Fruit fly (Drosophila melanogaster) whole organism, embryonic: Measurements from ENCODE around the gene CG32295.

Experiments used
- Antp ChIP-seq: fragments of 200-800 bp; sonication (Bioruptor generic); optimal IDR thresholded peaks from 3 replicates; lab custom pipeline; 2016; ENCODE audit warnings: missing biosample characterization, missing genetic modification characterization
- Atf6 ChIP-seq: fragments of 200-800 bp; sonication (Bioruptor generic); IDR thresholded peaks from 2 replicates; pipeline ENCODE4 v1.3.6; 2022; ENCODE audit warnings: missing biosample characterization, missing genetic modification characterization
- CG11398 ChIP-seq: fragments of 200-800 bp; sonication (Bioruptor generic); optimal IDR thresholded peaks from 2 replicates; lab custom pipeline; 2016; ENCODE audit warnings: missing biosample characterization, missing genetic modification characterization
- CG12769 ChIP-seq: fragments of 200-800 bp; sonication (Bioruptor generic); optimal IDR thresholded peaks from 2 replicates; lab custom pipeline; 2019; ENCODE audit warnings: missing biosample characterization, mild to moderate bottlenecking, missing genetic modification characterization, moderate library complexity
- CG13624 ChIP-seq: fragments of 200-800 bp; sonication (Bioruptor generic); optimal IDR thresholded peaks from 2 replicates; lab custom pipeline; 2016; ENCODE audit warnings: missing biosample characterization, missing genetic modification characterization
- CG14441 ChIP-seq: fragments of 200-800 bp; sonication (Bioruptor generic); IDR thresholded peaks from 2 replicates; pipeline ENCODE4 v1.3.6; 2022; ENCODE audit warnings: missing biosample characterization, missing genetic modification characterization
- CG1602 ChIP-seq: fragments of 200-800 bp; sonication (Bioruptor generic); optimal IDR thresholded peaks from 3 replicates; lab custom pipeline; 2016; ENCODE audit warnings: missing biosample characterization, missing genetic modification characterization
- CG16815 ChIP-seq: fragments of 200-800 bp; sonication (Bioruptor generic); optimal IDR thresholded peaks from 3 replicates; lab custom pipeline; 2017; ENCODE audit warnings: missing biosample characterization, mild to moderate bottlenecking, missing genetic modification characterization
- CG17186 ChIP-seq: fragments of 200-800 bp; sonication (Bioruptor generic); optimal IDR thresholded peaks from 3 replicates; lab custom pipeline; 2017; ENCODE audit warnings: missing biosample characterization, missing genetic modification reagents, missing genetic modification characterization
- CG17829 ChIP-seq: fragments of 200-800 bp; optimal IDR thresholded peaks from 2 replicates; lab custom pipeline; 2019; ENCODE audit warnings: missing biosample characterization, mild to moderate bottlenecking, missing genetic modification characterization, moderate library complexity
- CG1832 ChIP-seq: fragments of 200-800 bp; sonication (Bioruptor generic); optimal IDR thresholded peaks from 2 replicates; lab custom pipeline; 2017; ENCODE audit warnings: missing biosample characterization, mild to moderate bottlenecking, missing genetic modification characterization, inconsistent platforms
- CG2678 ChIP-seq: fragments of 200-800 bp; sonication (Bioruptor generic); optimal IDR thresholded peaks from 3 replicates; lab custom pipeline; 2019; ENCODE audit warnings: missing biosample characterization, mild to moderate bottlenecking, missing genetic modification characterization, moderate library complexity
- CG3065 ChIP-seq: fragments of 200-800 bp; sonication (Bioruptor generic); optimal IDR thresholded peaks from 2 replicates; lab custom pipeline; 2016; ENCODE audit warnings: missing biosample characterization, missing genetic modification characterization
- CG32532 ChIP-seq: fragments of 200-800 bp; sonication (Bioruptor generic); IDR thresholded peaks from 2 replicates; pipeline ENCODE4 v1.3.6; 2022; ENCODE audit warnings: missing biosample characterization, missing genetic modification characterization
- CG3281 ChIP-seq: fragments of 200-800 bp; sonication (Bioruptor generic); optimal IDR thresholded peaks from 3 replicates; lab custom pipeline; 2017; ENCODE audit warnings: missing biosample characterization, mild to moderate bottlenecking, missing genetic modification characterization
- CG4282 ChIP-seq: fragments of 200-800 bp; sonication (Bioruptor generic); optimal IDR thresholded peaks from 2 replicates; lab custom pipeline; 2016; ENCODE audit warnings: missing biosample characterization, missing genetic modification characterization
- CG4854 ChIP-seq: fragments of 200-800 bp; sonication (Bioruptor generic); optimal IDR thresholded peaks from 2 replicates; lab custom pipeline; 2016; ENCODE audit warnings: missing biosample characterization, missing genetic modification characterization, inconsistent platforms
- CG5245 ChIP-seq: fragments of 200-800 bp; sonication (Bioruptor generic); optimal IDR thresholded peaks from 3 replicates; lab custom pipeline; 2016; ENCODE audit warnings: missing biosample characterization, missing genetic modification characterization
- CG7839 ChIP-seq: fragments of 200-800 bp; sonication (Bioruptor generic); optimal IDR thresholded peaks from 3 replicates; lab custom pipeline; 2018; ENCODE audit warnings: missing biosample characterization, mild to moderate bottlenecking, missing genetic modification characterization, moderate library complexity
- CG8478 ChIP-seq: fragments of >200 bp; optimal IDR thresholded peaks from 2 replicates; lab custom pipeline; 2018
- CG9932 ChIP-seq: fragments of 200-800 bp; sonication (Bioruptor generic); IDR thresholded peaks from 2 replicates; pipeline ENCODE4 v1.3.6; 2022; ENCODE audit warnings: missing biosample characterization, missing genetic modification characterization
- E2f2 ChIP-seq: fragments of 200-800 bp; sonication (Bioruptor generic); IDR thresholded peaks from 2 replicates; pipeline ENCODE4 v1.3.6; 2022; ENCODE audit warnings: missing biosample characterization, missing genetic modification characterization
- Fer1 ChIP-seq: fragments of 200-800 bp; sonication (Bioruptor generic); optimal IDR thresholded peaks from 2 replicates; lab custom pipeline; 2017; ENCODE audit warnings: missing biosample characterization, mild to moderate bottlenecking, missing genetic modification characterization
- Fer2 ChIP-seq: fragments of 200-800 bp; sonication (Bioruptor generic); optimal IDR thresholded peaks from 2 replicates; lab custom pipeline; 2018; ENCODE audit warnings: missing biosample characterization, mild to moderate bottlenecking, missing genetic modification characterization, moderate library complexity
- Gsc ChIP-seq: fragments of 200-800 bp; sonication (Bioruptor generic); IDR thresholded peaks from 2 replicates; pipeline ENCODE4 v1.3.6; 2022; ENCODE audit warnings: missing biosample characterization, missing genetic modification characterization
- H15 ChIP-seq: fragments of 200-800 bp; sonication (Bioruptor generic); IDR thresholded peaks from 3 replicates; pipeline ENCODE4 v1.3.6; 2022; ENCODE audit warnings: missing biosample characterization, missing genetic modification characterization
- Hr78 ChIP-seq, 2 experiments: fragments of 200-800 bp in 1 of 2; fragments of >200 bp in 1 of 2; sonication (Bioruptor generic) in 1 of 2; optimal IDR thresholded peaks; 2 replicates each; lab custom pipeline; 2017 to 2019; ENCODE audit warnings: missing biosample characterization in 2 of 2, missing genetic modification characterization in 2 of 2, mild to moderate bottlenecking in 1 of 2, moderate library complexity in 1 of 2
- Lhr ChIP-seq: fragments of 200-800 bp; sonication (Bioruptor generic); optimal IDR thresholded peaks from 3 replicates; lab custom pipeline; 2017; ENCODE audit warnings: mild to moderate bottlenecking, missing biosample characterization, missing genetic modification reagents, missing genetic modification characterization
- NK7.1 ChIP-seq: fragments of 200-800 bp; sonication (Bioruptor generic); optimal IDR thresholded peaks from 3 replicates; lab custom pipeline; 2016; ENCODE audit warnings: missing biosample characterization, missing genetic modification characterization
- Oaz ChIP-seq: fragments of 200-800 bp; sonication (Bioruptor generic); IDR thresholded peaks from 2 replicates; pipeline ENCODE4 v1.3.6; 2022; ENCODE audit warnings: missing biosample characterization, missing genetic modification characterization
- Optix ChIP-seq: fragments of 200-800 bp; sonication (Bioruptor generic); IDR thresholded peaks from 3 replicates; pipeline ENCODE4 v1.3.6; 2022; ENCODE audit warnings: missing biosample characterization, missing genetic modification characterization
- Xbp1 ChIP-seq: fragments of 200-800 bp; sonication (Bioruptor generic); optimal IDR thresholded peaks from 3 replicates; lab custom pipeline; 2016; ENCODE audit warnings: missing biosample characterization, mild to moderate bottlenecking, missing genetic modification characterization
- cad ChIP-seq: fragments of >200 bp; optimal IDR thresholded peaks from 2 replicates; lab custom pipeline; 2017; ENCODE audit warnings: missing biosample characterization, missing genetic modification characterization
- danr ChIP-seq: fragments of 200-800 bp; sonication (Bioruptor generic); IDR thresholded peaks from 2 replicates; pipeline ENCODE4 v1.3.6; 2022; ENCODE audit warnings: missing biosample characterization, missing genetic modification characterization
- eyg ChIP-seq: fragments of 200-800 bp; sonication (Bioruptor generic); optimal IDR thresholded peaks from 3 replicates; lab custom pipeline; 2016; ENCODE audit warnings: missing biosample characterization, missing genetic modification characterization
- grau ChIP-seq: fragments of 200-800 bp; optimal IDR thresholded peaks from 3 replicates; lab custom pipeline; 2019; ENCODE audit warnings: missing biosample characterization, mild to moderate bottlenecking, missing genetic modification characterization, moderate library complexity
- ind ChIP-seq: fragments of 200-800 bp; sonication (Bioruptor generic); optimal IDR thresholded peaks from 3 replicates; lab custom pipeline; 2016; ENCODE audit warnings: missing biosample characterization, missing genetic modification characterization
- ken ChIP-seq: fragments of 200-800 bp; sonication (Bioruptor generic); IDR thresholded peaks from 3 replicates; pipeline ENCODE4 v1.3.6; 2022; ENCODE audit warnings: missing biosample characterization, missing genetic modification characterization
- maf-S ChIP-seq: fragments of 200-800 bp; sonication (Bioruptor generic); optimal IDR thresholded peaks from 2 replicates; lab custom pipeline; 2016; ENCODE audit warnings: missing biosample characterization, missing genetic modification characterization
- odd ChIP-seq: fragments of 200-800 bp; sonication (Bioruptor generic); optimal IDR thresholded peaks from 2 replicates; lab custom pipeline; 2017; ENCODE audit warnings: missing biosample characterization, mild to moderate bottlenecking, missing genetic modification characterization
- p53 ChIP-seq: fragments of 200-800 bp; sonication (Bioruptor generic); optimal IDR thresholded peaks from 2 replicates; lab custom pipeline; 2016; ENCODE audit warnings: missing biosample characterization, missing genetic modification characterization
- pzg ChIP-seq: fragments of 200-800 bp; sonication (Bioruptor generic); optimal IDR thresholded peaks from 3 replicates; lab custom pipeline; 2018; ENCODE audit warnings: missing biosample characterization, mild to moderate bottlenecking, missing genetic modification characterization, moderate library complexity
- schlank ChIP-seq: fragments of 200-800 bp; sonication (Bioruptor generic); optimal IDR thresholded peaks from 2 replicates; lab custom pipeline; 2018; ENCODE audit warnings: missing biosample characterization, mild to moderate bottlenecking, missing genetic modification characterization
- sob ChIP-seq: fragments of 200-800 bp; sonication (Bioruptor generic); IDR thresholded peaks from 2 replicates; pipeline ENCODE4 v1.3.6; 2022; ENCODE audit warnings: missing biosample characterization, missing genetic modification characterization
- stc ChIP-seq: fragments of 200-800 bp; sonication (Bioruptor generic); IDR thresholded peaks from 2 replicates; pipeline ENCODE4 v1.3.6; 2022; ENCODE audit warnings: missing biosample characterization, missing genetic modification characterization
- tap ChIP-seq: fragments of 200-800 bp; optimal IDR thresholded peaks from 3 replicates; lab custom pipeline; 2019; ENCODE audit warnings: missing biosample characterization, mild to moderate bottlenecking, missing genetic modification characterization, moderate library complexity
- trem ChIP-seq: fragments of 200-800 bp; optimal IDR thresholded peaks from 3 replicates; lab custom pipeline; 2019; ENCODE audit warnings: missing biosample characterization, mild to moderate bottlenecking, missing genetic modification characterization, moderate library complexity
- ttk ChIP-seq: fragments of 200-800 bp; sonication (Bioruptor generic); IDR thresholded peaks from 2 replicates; pipeline ENCODE4 v2.1.2; 2022; ENCODE audit warnings: missing biosample characterization, missing genetic modification characterization
- tup ChIP-seq: fragments of 200-800 bp; sonication (Bioruptor generic); optimal IDR thresholded peaks from 2 replicates; lab custom pipeline; 2016; ENCODE audit warnings: missing biosample characterization, mild to moderate bottlenecking, missing genetic modification characterization, moderate library complexity
- twi ChIP-seq: fragments of 200-800 bp; optimal IDR thresholded peaks from 2 replicates; lab custom pipeline; 2019; ENCODE audit warnings: missing biosample characterization, mild to moderate bottlenecking, missing genetic modification characterization, moderate library complexity
- unc-4 ChIP-seq: fragments of 200-800 bp; sonication (Bioruptor generic); IDR thresholded peaks from 2 replicates; pipeline ENCODE4 v1.3.6; 2022; ENCODE audit warnings: missing biosample characterization, missing genetic modification characterization; ENCODE audit not compliant: partially characterized antibody
- z ChIP-seq: fragments of 200-800 bp; sonication (Bioruptor generic); IDR thresholded peaks from 3 replicates; pipeline ENCODE4 v1.3.6; 2022; ENCODE audit warnings: missing biosample characterization, missing genetic modification characterization
- zfh2 ChIP-seq: fragments of 200-800 bp; sonication (Bioruptor generic); optimal IDR thresholded peaks from 2 replicates; lab custom pipeline; 2016; ENCODE audit warnings: missing biosample characterization, missing genetic modification characterization

Gene CG32295

DNA sequence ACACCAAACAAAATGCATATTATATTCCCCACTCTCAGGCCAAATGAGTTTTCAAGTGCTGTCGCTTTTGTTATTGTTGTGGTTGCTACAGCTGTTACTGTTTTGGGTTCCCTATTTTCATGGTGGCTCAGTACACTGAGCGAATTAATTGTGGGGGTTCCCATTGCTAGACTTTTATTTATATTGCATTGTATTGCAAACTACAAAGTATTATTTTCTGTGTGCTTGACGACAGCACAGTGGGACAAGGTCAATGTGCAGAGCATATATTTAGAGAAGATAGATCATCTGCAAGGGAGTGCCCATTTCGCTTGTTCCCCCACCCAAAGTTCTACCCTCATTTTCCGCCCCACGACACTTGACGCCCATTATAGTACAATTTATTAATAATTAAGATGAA, 40.3 kb downstream of the CG32295 start (continued):
- TF ChIP-seq zfh2 (GFP tag; lab: Kevin White, UChicago): no peak
- TF ChIP-seq H15 (GFP tag; lab: Robert Waterston, UW): no peak
- no peak for TF ChIP-seq CG8478 (lab: Kevin White, UChicago)
- TF ChIP-seq CG3065: no peak
- no peak for TF ChIP-seq grau (tag; lab: Kevin White, UChicago)
- no peak for TF ChIP-seq tap (tag; lab: Kevin White, UChicago)
- TF ChIP-seq sob (GFP tag; lab: Robert Waterston, UW): 0 out of 2 replicates have a peak, but pooled peaks have one; percentile 12
- TF ChIP-seq ind (GFP tag; lab: Kevin White, UChicago): peak; percentile 17
- TF ChIP-seq Gsc (GFP tag; lab: Robert Waterston, UW): no peak
- TF ChIP-seq odd (GFP tag; lab: Kevin White, UChicago): no peak
- peak; percentile 22 for TF ChIP-seq CG7839 (tag; lab: Kevin White, UChicago)
- TF ChIP-seq CG16815 (GFP tag; lab: Kevin White, UChicago): no peak
- TF ChIP-seq maf-S: no peak
- no peak for TF ChIP-seq z (GFP tag; lab: Robert Waterston, UW)
- no peak for TF ChIP-seq CG2678
- TF ChIP-seq tup (GFP tag; lab: Kevin White, UChicago): no peak
- no peak for TF ChIP-seq CG32532
- TF ChIP-seq E2f2 (GFP tag; lab: Robert Waterston, UW): no peak
- no peak for TF ChIP-seq CG17829 (tag; lab: Kevin White, UChicago)
- no peak for TF ChIP-seq CG14441 (GFP tag; lab: Robert Waterston, UW)
- no peak for TF ChIP-seq twi (tag; lab: Kevin White, UChicago)
- TF ChIP-seq Fer2 (tag; lab: Kevin White, UChicago): no peak
- TF ChIP-seq Hr78 (GFP tag; optimal IDR thresholded peaks at IDR 0.05; lab: Kevin White, UChicago): peak in 1 of 2 experiments; percentile 23
- peak; percentile 10 for TF ChIP-seq Xbp1 (GFP tag; lab: Kevin White, UChicago)
- no peak for TF ChIP-seq stc (GFP tag; lab: Robert Waterston, UW)
- no peak for TF ChIP-seq CG3281 (GFP tag; lab: Kevin White, UChicago)
- 0 out of 3 replicates have a peak, but pooled peaks have one; percentile 8 for TF ChIP-seq ken (GFP tag; lab: Robert Waterston, UW)
- no peak for TF ChIP-seq pzg (GFP tag; lab: Kevin White, UChicago)
- TF ChIP-seq Lhr: no peak
- no peak for TF ChIP-seq CG1602
- TF ChIP-seq eyg (GFP tag; lab: Kevin White, UChicago): no peak
- TF ChIP-seq CG13624 (GFP tag; lab: Kevin White, UChicago): no peak
- TF ChIP-seq CG12769 (tag; lab: Kevin White, UChicago): no peak
- no peak for TF ChIP-seq CG1832
- no peak for TF ChIP-seq CG9932 (GFP tag; lab: Robert Waterston, UW)
- no peak for TF ChIP-seq CG11398 (GFP tag; lab: Kevin White, UChicago)
- no peak for TF ChIP-seq Oaz (GFP tag; lab: Robert Waterston, UW)
- TF ChIP-seq CG5245: peak; percentile 12
- no peak for TF ChIP-seq Atf6 (GFP tag; lab: Robert Waterston, UW)
- TF ChIP-seq CG17186 (GFP tag; lab: Kevin White, UChicago): no peak
- TF ChIP-seq CG4854 (GFP tag; lab: Kevin White, UChicago): no peak
- TF ChIP-seq danr (GFP tag; lab: Robert Waterston, UW): no peak
- TF ChIP-seq p53 (GFP tag; lab: Kevin White, UChicago): no peak
- no peak for TF ChIP-seq NK7.1 (GFP tag; lab: Kevin White, UChicago)
- TF ChIP-seq unc-4: no peak
- no peak for TF ChIP-seq ttk (GFP tag; lab: Robert Waterston, UW)
- TF ChIP-seq cad: no peak
- no peak for TF ChIP-seq CG4282 (GFP tag; lab: Kevin White, UChicago)
- TF ChIP-seq Optix (GFP tag; lab: Robert Waterston, UW): no peak
- no peak for TF ChIP-seq Antp (GFP tag; lab: Kevin White, UChicago)
- no peak for TF ChIP-seq schlank (tag; lab: Kevin White, UChicago)
- no peak for TF ChIP-seq Fer1 (GFP tag; lab: Kevin White, UChicago)
- TF ChIP-seq trem (tag; lab: Kevin White, UChicago): no peak
